Worm (Caenorhabditis elegans) whole organism, L2 larva: ENCODE results near the gene dcaf-1.

Experiments
- aly-2 ChIP-seq: fragments of 150-350 bp; optimal IDR thresholded peaks from 2 replicates; lab custom pipeline; 2014; ENCODE audit warnings: missing biosample characterization, missing genetic modification characterization
- mdl-1 ChIP-seq, 2 experiments: fragments of 150-350 bp in 1 of 2; sonication (generic microtip) in 1 of 2; optimal IDR thresholded peaks; 2 replicates each; lab custom pipeline; 2017; ENCODE audit warnings: missing biosample characterization in 2 of 2, missing genetic modification characterization in 2 of 2
- sem-4 ChIP-seq: fragments of 150-350 bp; optimal IDR thresholded peaks from 2 replicates; lab custom pipeline; 2014; ENCODE audit warnings: missing biosample characterization, missing genetic modification reagents, missing genetic modification characterization
- unc-55 ChIP-seq: fragments of 150-350 bp; sonication (generic microtip); optimal IDR thresholded peaks from 3 replicates; lab custom pipeline; 2014; ENCODE audit warnings: missing biosample characterization, missing genetic modification reagents, missing genetic modification characterization
- ztf-1 ChIP-seq: fragments of 200-800 bp; sonication (Bioruptor generic); conservative IDR thresholded peaks from 2 replicates; pipeline ENCODE4 v1.3.6; 2022; ENCODE audit warnings: missing genetic modification characterization, missing compliant biosample characterization

ce11 chrIV:9714264-9714663, 7.7 kb upstream of the dcaf-1 start:
- no peak for TF ChIP-seq aly-2 (tag; lab: Kevin White, UChicago)
- no peak for TF ChIP-seq ztf-1
- TF ChIP-seq sem-4 (tag; lab: Kevin White, UChicago), result no peak
- TF ChIP-seq mdl-1 (tag; optimal IDR thresholded peaks at IDR 0.05; lab: Kevin White, UChicago), result no peak
- no peak for TF ChIP-seq unc-55
